Worm (Caenorhabditis elegans): ENCODE data around the gene F55B12.2.

DNA sequence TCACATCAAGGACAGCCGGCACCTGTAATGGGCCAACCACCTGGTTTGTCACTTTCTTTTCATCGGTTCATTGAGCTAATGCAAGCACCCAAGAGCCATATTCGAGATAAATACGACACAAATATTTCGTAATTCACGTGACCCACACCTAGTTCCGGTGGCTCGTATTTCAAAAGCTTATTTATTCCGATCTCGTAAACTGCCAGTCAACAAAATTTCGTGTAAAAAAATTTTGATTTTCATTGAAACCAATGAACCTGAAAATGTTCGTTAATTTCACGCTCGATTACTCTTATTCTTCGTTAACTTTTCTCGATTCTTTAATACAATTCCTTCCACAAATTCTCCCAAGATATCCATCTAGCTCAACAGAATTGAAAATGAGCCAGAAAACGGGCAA is 26.7 kb downstream of the F55B12.2 start:
- TF ChIP-seq dpl-1 (GFP tag; optimal IDR thresholded peaks at IDR 0.05) (no peak), ceh-8 (GFP tag; optimal IDR thresholded peaks at IDR 0.05) (no peak), nhr-76 (tag; optimal IDR thresholded peaks at IDR 0.05) (no peak), ama-1 (optimal IDR thresholded peaks at IDR 0.05) (no peak), pag-3 (tag; optimal IDR thresholded peaks at IDR 0.05; ENCODE audit: borderline replicate concordance, insufficient read depth) (no peak), elt-3 (tag; optimal IDR thresholded peaks at IDR 0.05) (no peak), jun-1 (tag; optimal IDR thresholded peaks at IDR 0.05) (no peak), nhr-90 (tag; optimal IDR thresholded peaks at IDR 0.05; ENCODE audit: poor library complexity) (no peak), nhr-47 (tag; optimal IDR thresholded peaks at IDR 0.05) (no peak)
